Fruit fly (Drosophila melanogaster) whole organism, pupa: ENCODE measurements around the gene CG31560.

ENCODE experiments used
- CG12605 ChIP-seq: fragments of 200-800 bp; sonication (Bioruptor generic); IDR thresholded peaks from 2 replicates; pipeline ENCODE4 v1.3.6; 2022; ENCODE audit warnings: missing biosample characterization, missing genetic modification characterization
- CG13204 ChIP-seq: fragments of 200-800 bp; sonication (Bioruptor generic); optimal IDR thresholded peaks from 2 replicates; lab custom pipeline; 2018; ENCODE audit warnings: missing biosample characterization, mild to moderate bottlenecking, missing genetic modification characterization, moderate library complexity
- CG15710 ChIP-seq: fragments of 200-800 bp; sonication (Bioruptor generic); optimal IDR thresholded peaks from 2 replicates; lab custom pipeline; 2018; ENCODE audit warnings: missing biosample characterization, mild to moderate bottlenecking, missing genetic modification characterization, moderate library complexity
- CG17806 ChIP-seq: fragments of 200-800 bp; sonication (Bioruptor generic); optimal IDR thresholded peaks from 2 replicates; lab custom pipeline; 2018; ENCODE audit warnings: missing biosample characterization, mild to moderate bottlenecking, missing genetic modification characterization, moderate library complexity
- CG32121 ChIP-seq: fragments of 200-800 bp; sonication (Bioruptor generic); IDR thresholded peaks from 2 replicates; pipeline ENCODE4 v1.3.6; 2022; ENCODE audit warnings: missing biosample characterization, missing genetic modification characterization
- CG34367 ChIP-seq: fragments of 200-800 bp; sonication (Bioruptor generic); optimal IDR thresholded peaks from 2 replicates; lab custom pipeline; 2018; ENCODE audit warnings: missing biosample characterization, mild to moderate bottlenecking, missing genetic modification characterization
- CG9948 ChIP-seq: fragments of 200-800 bp; sonication (Bioruptor generic); optimal IDR thresholded peaks from 2 replicates; lab custom pipeline; 2018; ENCODE audit warnings: missing biosample characterization, mild to moderate bottlenecking, missing genetic modification characterization, moderate library complexity
- D1 ChIP-seq: fragments of 200-800 bp; sonication (Bioruptor generic); optimal IDR thresholded peaks from 2 replicates; lab custom pipeline; 2018; ENCODE audit warnings: missing biosample characterization, mild to moderate bottlenecking, missing genetic modification characterization, moderate library complexity
- EcR ChIP-seq: fragments of 200-800 bp; sonication (Bioruptor generic); optimal IDR thresholded peaks from 3 replicates; lab custom pipeline; 2019; ENCODE audit warnings: missing biosample characterization, missing genetic modification characterization, mild to moderate bottlenecking, moderate library complexity, missing genetic modification reagents
- Ets98B ChIP-seq: fragments of 200-800 bp; sonication (Bioruptor generic); IDR thresholded peaks from 2 replicates; pipeline ENCODE4 v1.3.6; 2022; ENCODE audit warnings: missing biosample characterization, missing genetic modification characterization
- Pif1A ChIP-seq: fragments of 200-800 bp; sonication (Bioruptor generic); optimal IDR thresholded peaks from 3 replicates; lab custom pipeline; 2016; ENCODE audit warnings: missing biosample characterization, missing genetic modification characterization
- Snoo ChIP-seq: fragments of 200-800 bp; sonication (Bioruptor generic); optimal IDR thresholded peaks from 3 replicates; lab custom pipeline; 2017; ENCODE audit warnings: missing biosample characterization, mild to moderate bottlenecking, missing genetic modification characterization, inconsistent platforms
- rn ChIP-seq: fragments of 200-800 bp; sonication (Bioruptor generic); IDR thresholded peaks from 2 replicates; pipeline ENCODE4 v1.3.6; 2022; ENCODE audit warnings: missing biosample characterization, missing genetic modification characterization

DNA sequence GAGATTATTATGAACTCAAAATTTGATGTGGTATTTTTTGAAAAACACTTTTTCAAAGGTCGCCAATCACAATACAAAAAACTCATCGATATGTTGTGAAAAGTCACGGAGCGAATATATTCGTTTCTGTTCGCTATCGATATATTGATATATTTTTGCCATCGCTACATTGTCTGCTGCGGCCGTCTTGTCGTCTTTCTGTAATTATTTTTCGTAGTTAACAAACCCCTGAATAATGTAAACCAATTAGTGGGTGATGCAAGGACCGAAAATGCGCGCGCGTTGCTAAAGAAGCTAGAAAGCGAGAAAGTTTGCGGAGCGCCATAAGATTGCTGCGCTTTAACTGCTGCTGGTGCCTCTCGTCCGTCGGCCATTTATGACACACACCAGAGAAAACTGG is 41.0 kb downstream of the CG31560 start, which contains the start of gene Pak:
- no peak for TF ChIP-seq EcR (GFP tag; lab: Kevin White, UChicago)
- no peak for TF ChIP-seq Snoo (tag; lab: Kevin White, UChicago)
- TF ChIP-seq CG9948 (tag; lab: Kevin White, UChicago) = no peak
- TF ChIP-seq Ets98B = no peak
- no peak for TF ChIP-seq CG32121
- no peak for TF ChIP-seq rn (GFP tag; lab: Robert Waterston, UW)
- no peak for TF ChIP-seq Pif1A
- TF ChIP-seq D1 (tag; lab: Kevin White, UChicago) = no peak
- no peak for TF ChIP-seq CG13204
- no peak for TF ChIP-seq CG12605 (GFP tag; lab: Robert Waterston, UW)
- no peak for TF ChIP-seq CG15710 (tag; lab: Kevin White, UChicago)
- no peak for TF ChIP-seq CG17806 (tag; lab: Kevin White, UChicago)
- no peak for TF ChIP-seq CG34367 (tag; lab: Kevin White, UChicago)
